Fruit fly (Drosophila melanogaster): ENCODE measurements around the gene CG3165.

CG3165 gene

DNA sequence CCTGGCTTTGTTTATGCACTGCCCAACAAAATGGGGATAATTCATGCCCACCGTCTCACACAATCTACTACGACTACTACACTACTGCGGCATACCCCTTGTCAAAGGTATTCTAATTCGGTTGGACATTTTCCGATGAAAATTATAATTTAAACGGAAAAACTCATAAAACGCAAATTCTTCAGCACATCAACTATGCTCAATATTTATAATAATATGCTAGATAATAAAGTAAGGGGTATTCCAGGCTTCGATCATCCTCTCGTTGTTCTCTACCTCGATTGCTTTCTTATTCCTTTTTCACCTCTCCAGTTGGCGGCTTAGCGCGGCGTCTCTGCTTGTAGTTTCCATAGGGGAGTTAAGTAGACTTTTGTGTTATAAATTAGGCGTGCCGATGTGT, 35.6 kb upstream of the CG3165 start:
- TF ChIP-seq gl (tag; optimal IDR thresholded peaks at IDR 0.05) = no peak
- peak; percentile 31 for TF ChIP-seq CG14655 (GFP tag; optimal IDR thresholded peaks at IDR 0.05)
- peak; percentile 7 for TF ChIP-seq CG8301 (tag; optimal IDR thresholded peaks at IDR 0.05)

- TF ChIP-seq CG14655 (GFP tag; optimal IDR thresholded peaks at IDR 0.05) (peak; percentile 38), Ets98B (GFP tag; IDR thresholded peaks at IDR 0.05) (peak; percentile 57), CG9948 (tag; optimal IDR thresholded peaks at IDR 0.05) (peak; percentile 15), CG8159 (tag; optimal IDR thresholded peaks at IDR 0.05) (peak; percentile 17), CG17806 (tag; optimal IDR thresholded peaks at IDR 0.05) (peak; percentile 15), CG4496 (GFP tag; IDR thresholded peaks at IDR 0.05) (peak; percentile 53; the same call in 1 of the 3 replicates), Pif1A (GFP tag; optimal IDR thresholded peaks at IDR 0.05) (peak; percentile 13), CG8301 (tag; optimal IDR thresholded peaks at IDR 0.05) (peak; percentile 25), fd96Ca (GFP tag; IDR thresholded peaks at IDR 0.05) (0 out of 3 replicates have a peak, but pooled peaks have one; percentile 49), CG10348 (GFP tag; IDR thresholded peaks at IDR 0.05) (no peak), CG32121 (GFP tag; IDR thresholded peaks at IDR 0.05) (no peak)
Observed at dm6 chr2L:2942639-2943038, 34.3 kb upstream of the CG3165 start.

dm6 chr2L:2944509-2944908, 32.4 kb upstream of the CG3165 start:
- TF ChIP-seq Pif1B (GFP tag; optimal IDR thresholded peaks at IDR 0.05) = peak; percentile 65
- no peak for TF ChIP-seq CG13204 (GFP tag; optimal IDR thresholded peaks at IDR 0.05)
- TF ChIP-seq CG10348 (GFP tag; IDR thresholded peaks at IDR 0.05) = no peak
- TF ChIP-seq CG8159 (tag; optimal IDR thresholded peaks at IDR 0.05) = peak; percentile 86
- TF ChIP-seq Ets98B (GFP tag; IDR thresholded peaks at IDR 0.05) = peak; percentile 58; the same call in 1 of the 2 replicates
- peak; percentile 34 for TF ChIP-seq CG34367 (tag; optimal IDR thresholded peaks at IDR 0.05)
- TF ChIP-seq Pif1A (GFP tag; optimal IDR thresholded peaks at IDR 0.05) = peak; percentile 54
- TF ChIP-seq CG9948 (tag; optimal IDR thresholded peaks at IDR 0.05) = peak; percentile 26
- TF ChIP-seq CG4496 (GFP tag; IDR thresholded peaks at IDR 0.05) = peak; percentile 62
- peak; percentile 35 for TF ChIP-seq CG8301 (tag; optimal IDR thresholded peaks at IDR 0.05)
- TF ChIP-seq CG32121 (GFP tag; IDR thresholded peaks at IDR 0.05) = no peak; the same call in 1 of the 2 replicates
- TF ChIP-seq rn (GFP tag; IDR thresholded peaks at IDR 0.05) = no peak
- TF ChIP-seq CG17806 (tag; optimal IDR thresholded peaks at IDR 0.05) = peak; percentile 39
- TF ChIP-seq CG14655 (GFP tag; optimal IDR thresholded peaks at IDR 0.05) = peak; percentile 58
- peak; percentile 71 for TF ChIP-seq fd96Ca (GFP tag; IDR thresholded peaks at IDR 0.05)
- TF ChIP-seq CG15710 (tag; optimal IDR thresholded peaks at IDR 0.05) = peak; percentile 45
- TF ChIP-seq gl (tag; optimal IDR thresholded peaks at IDR 0.05) = no peak
- TF ChIP-seq CG12605 (GFP tag; IDR thresholded peaks at IDR 0.05) = peak; percentile 44
- no peak for TF ChIP-seq EcR (GFP tag; optimal IDR thresholded peaks at IDR 0.05)
- TF ChIP-seq Snoo (tag; optimal IDR thresholded peaks at IDR 0.05) = peak; percentile 11
- TF ChIP-seq D1 (tag; optimal IDR thresholded peaks at IDR 0.05) = no peak

DNA sequence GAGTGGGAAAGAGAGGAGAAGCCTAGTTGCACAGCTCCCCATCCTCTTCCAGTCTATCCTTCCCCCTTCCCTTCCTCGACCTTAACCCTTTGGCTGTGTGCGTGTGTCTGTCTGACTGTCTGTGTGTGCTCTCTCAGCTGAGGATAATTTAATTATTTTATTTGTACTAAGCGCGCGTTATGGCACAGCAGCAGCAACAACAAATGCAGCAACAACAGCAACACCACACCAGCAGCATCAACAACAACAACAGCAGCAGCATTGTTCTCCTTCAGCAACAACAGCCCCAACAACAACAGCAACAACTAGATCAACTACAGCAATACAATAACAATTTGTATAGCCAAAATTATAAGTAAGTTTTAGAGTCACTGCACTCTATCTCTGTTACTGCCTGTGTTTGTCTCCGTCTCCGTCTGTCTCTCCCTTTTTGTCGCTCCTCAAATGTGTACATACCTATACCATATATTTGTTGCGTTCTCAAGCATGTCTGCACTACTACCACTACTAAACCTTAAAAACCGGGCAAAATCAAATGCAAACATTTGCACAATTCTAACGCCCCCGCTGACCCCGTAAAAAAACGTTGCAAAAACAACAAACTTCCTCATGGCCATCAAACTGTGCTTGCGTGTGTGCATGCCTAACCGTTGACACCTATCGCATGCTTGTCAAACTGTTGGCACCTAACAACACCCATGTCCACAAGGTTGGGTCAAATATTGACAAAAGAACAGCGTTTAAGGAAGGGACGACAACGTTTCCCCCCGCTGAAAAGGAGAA, 31.3 kb upstream of the CG3165 start:
- TF ChIP-seq gl (tag; optimal IDR thresholded peaks at IDR 0.05) (no peak), rn (GFP tag; IDR thresholded peaks at IDR 0.05) (no peak)

- no peak for TF ChIP-seq Ets98B (GFP tag; IDR thresholded peaks at IDR 0.05)
- no peak for TF ChIP-seq rn (GFP tag; IDR thresholded peaks at IDR 0.05)
- no peak for TF ChIP-seq gl (tag; optimal IDR thresholded peaks at IDR 0.05)
- no peak for TF ChIP-seq CG4496 (GFP tag; IDR thresholded peaks at IDR 0.05)
- no peak for TF ChIP-seq D1 (tag; optimal IDR thresholded peaks at IDR 0.05)
- TF ChIP-seq CG8301 (tag; optimal IDR thresholded peaks at IDR 0.05) = no peak
- no peak for TF ChIP-seq CG8159 (tag; optimal IDR thresholded peaks at IDR 0.05)
- no peak for TF ChIP-seq CG14655 (GFP tag; optimal IDR thresholded peaks at IDR 0.05)
- no peak for TF ChIP-seq CG32121 (GFP tag; IDR thresholded peaks at IDR 0.05)
- no peak for TF ChIP-seq CG34367 (tag; optimal IDR thresholded peaks at IDR 0.05)
- TF ChIP-seq fd96Ca (GFP tag; IDR thresholded peaks at IDR 0.05) = no peak
- TF ChIP-seq CG12605 (GFP tag; IDR thresholded peaks at IDR 0.05) = no peak
- TF ChIP-seq CG9948 (tag; optimal IDR thresholded peaks at IDR 0.05) = no peak
- TF ChIP-seq CG15710 (tag; optimal IDR thresholded peaks at IDR 0.05) = no peak
Observed at dm6 chr2L:2954472-2954871, 22.4 kb upstream of the CG3165 start, which contains the start of gene Rbp9. Gene Rbp9 (plus strand): TSS chr2L:2954762.

DNA sequence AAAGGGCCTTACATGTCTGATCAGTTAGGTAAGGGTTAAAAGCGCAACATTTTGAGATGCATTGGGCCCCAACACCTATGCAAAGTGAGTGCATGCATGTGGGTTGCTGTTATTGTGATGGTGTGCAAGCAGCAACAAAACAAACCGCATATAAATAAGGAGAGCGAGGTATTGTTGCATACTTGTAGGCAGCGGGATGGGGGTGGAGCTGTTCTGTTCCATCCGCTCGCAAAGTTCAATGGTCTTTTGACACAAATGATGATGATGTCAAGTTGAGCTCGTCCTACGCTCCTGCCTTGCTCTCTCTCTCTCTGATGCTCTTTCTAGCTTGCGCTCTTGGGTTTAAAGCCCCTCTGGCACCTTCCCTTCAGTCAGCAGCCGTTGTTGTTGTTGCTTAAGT, 21.3 kb upstream of the CG3165 start:
- no peak for TF ChIP-seq CG32121 (GFP tag; IDR thresholded peaks at IDR 0.05)
- TF ChIP-seq CG8159 (tag; optimal IDR thresholded peaks at IDR 0.05) = no peak
- peak; percentile 38; the same call in 1 of the 3 replicates for TF ChIP-seq fd96Ca (GFP tag; IDR thresholded peaks at IDR 0.05)
- no peak for TF ChIP-seq CG8301 (tag; optimal IDR thresholded peaks at IDR 0.05)
- TF ChIP-seq gl (tag; optimal IDR thresholded peaks at IDR 0.05) = no peak
- no peak for TF ChIP-seq Ets98B (GFP tag; IDR thresholded peaks at IDR 0.05)
- peak; percentile 18 for TF ChIP-seq CG13204 (GFP tag; optimal IDR thresholded peaks at IDR 0.05)
- TF ChIP-seq CG9948 (tag; optimal IDR thresholded peaks at IDR 0.05) = no peak
- TF ChIP-seq D1 (tag; optimal IDR thresholded peaks at IDR 0.05) = no peak
- TF ChIP-seq EcR (GFP tag; optimal IDR thresholded peaks at IDR 0.05) = peak; percentile 97
- TF ChIP-seq Pif1A (GFP tag; optimal IDR thresholded peaks at IDR 0.05) = no peak
- TF ChIP-seq CG17806 (tag; optimal IDR thresholded peaks at IDR 0.05) = no peak
- no peak for TF ChIP-seq CG12605 (GFP tag; IDR thresholded peaks at IDR 0.05)
- no peak for TF ChIP-seq rn (GFP tag; IDR thresholded peaks at IDR 0.05)
- peak; percentile 19 for TF ChIP-seq Snoo (tag; optimal IDR thresholded peaks at IDR 0.05)
- TF ChIP-seq CG4496 (GFP tag; IDR thresholded peaks at IDR 0.05) = peak; percentile 66; the same call in 2 of the 3 replicates
- no peak for TF ChIP-seq CG14655 (GFP tag; optimal IDR thresholded peaks at IDR 0.05)
